Worm (Caenorhabditis elegans) whole organism, late embryonic: ENCODE data around the gene dct-6.

ENCODE experiments used
- C08G9.2 ChIP-seq: sonication (generic microtip); optimal IDR thresholded peaks from 2 replicates; lab custom pipeline; 2016; ENCODE audit warnings: mild to moderate bottlenecking, missing genetic modification characterization, moderate library complexity, missing compliant biosample characterization
- C38D4.7 ChIP-seq: fragments of 200-800 bp; sonication (Bioruptor generic); optimal IDR thresholded peaks from 2 replicates; lab custom pipeline; 2018; ENCODE audit warnings: mild to moderate bottlenecking, missing genetic modification characterization, moderate library complexity, missing compliant biosample characterization
- Y22D7AL.16 ChIP-seq: sonication (generic microtip); optimal IDR thresholded peaks from 2 replicates; lab custom pipeline; 2016; ENCODE audit warnings: missing genetic modification characterization, missing compliant biosample characterization
- ahr-1 ChIP-seq: sonication (generic microtip); optimal IDR thresholded peaks from 2 replicates; lab custom pipeline; 2016; ENCODE audit warnings: missing genetic modification characterization, missing compliant biosample characterization
- ama-1 ChIP-seq: fragments of 150-350 bp; optimal IDR thresholded peaks from 2 replicates; lab custom pipeline; 2014
- ceh-18 ChIP-seq: sonication (generic microtip); optimal IDR thresholded peaks from 2 replicates; lab custom pipeline; 2016; ENCODE audit warnings: missing genetic modification characterization, missing compliant biosample characterization
- ceh-19 ChIP-seq: fragments of 200-800 bp; sonication (Bioruptor generic); optimal IDR thresholded peaks from 2 replicates; lab custom pipeline; 2018; ENCODE audit warnings: mild to moderate bottlenecking, missing genetic modification characterization, missing compliant biosample characterization
- ceh-2 ChIP-seq: sonication (generic microtip); optimal IDR thresholded peaks from 2 replicates; lab custom pipeline; 2016; ENCODE audit warnings: missing genotype, missing genetic modification characterization, missing compliant biosample characterization
- ceh-24 ChIP-seq: sonication (generic microtip); optimal IDR thresholded peaks from 2 replicates; lab custom pipeline; 2016; ENCODE audit warnings: mild to moderate bottlenecking, missing genetic modification characterization, missing compliant biosample characterization
- ceh-31 ChIP-seq: sonication (generic microtip); optimal IDR thresholded peaks from 2 replicates; lab custom pipeline; 2016; ENCODE audit warnings: missing genetic modification characterization, missing compliant biosample characterization
- ceh-6 ChIP-seq: fragments of 200-800 bp; sonication (Bioruptor generic); optimal IDR thresholded peaks from 2 replicates; lab custom pipeline; 2018; ENCODE audit warnings: mild to moderate bottlenecking, missing genetic modification characterization, missing compliant biosample characterization
- che-1 ChIP-seq: sonication (generic microtip); optimal IDR thresholded peaks from 2 replicates; lab custom pipeline; 2016; ENCODE audit warnings: mild to moderate bottlenecking, missing genetic modification characterization, missing compliant biosample characterization
- dve-1 ChIP-seq: sonication (generic microtip); optimal IDR thresholded peaks from 2 replicates; lab custom pipeline; 2017; ENCODE audit warnings: antibody characterized with exemption, mild to moderate bottlenecking, missing genetic modification characterization, missing compliant biosample characterization
- elt-4 ChIP-seq: sonication (generic microtip); optimal IDR thresholded peaks from 2 replicates; lab custom pipeline; 2016; ENCODE audit warnings: missing genetic modification characterization, missing compliant biosample characterization
- ets-4 ChIP-seq: sonication (generic microtip); optimal IDR thresholded peaks from 2 replicates; lab custom pipeline; 2016; ENCODE audit warnings: missing genetic modification characterization, missing compliant biosample characterization
- eyg-1 ChIP-seq: sonication (generic microtip); optimal IDR thresholded peaks from 2 replicates; lab custom pipeline; 2016; ENCODE audit warnings: missing genotype, missing genetic modification characterization, missing compliant biosample characterization
- fkh-10 ChIP-seq: fragments of 150-350 bp; optimal IDR thresholded peaks from 2 replicates; lab custom pipeline; 2014; ENCODE audit warnings: missing biosample characterization, missing genetic modification reagents, missing genetic modification characterization
- fkh-6 ChIP-seq: sonication (generic microtip); optimal IDR thresholded peaks from 2 replicates; lab custom pipeline; 2016; ENCODE audit warnings: missing genetic modification characterization, missing compliant biosample characterization
- hlh-13 ChIP-seq: fragments of 200-800 bp; sonication (Bioruptor generic); optimal IDR thresholded peaks from 2 replicates; lab custom pipeline; 2018; ENCODE audit warnings: mild to moderate bottlenecking, missing genetic modification characterization, missing compliant biosample characterization
- hlh-30 ChIP-seq: sonication (generic microtip); optimal IDR thresholded peaks from 2 replicates; lab custom pipeline; 2017; ENCODE audit warnings: antibody characterized with exemption, missing genetic modification characterization, missing compliant biosample characterization; ENCODE audit not compliant: insufficient read depth
- hlh-6 ChIP-seq: sonication (generic microtip); optimal IDR thresholded peaks from 2 replicates; lab custom pipeline; 2016; ENCODE audit warnings: missing genotype, missing genetic modification characterization, missing compliant biosample characterization
- hlh-8 ChIP-seq: sonication (generic microtip); optimal IDR thresholded peaks from 2 replicates; lab custom pipeline; 2016; ENCODE audit warnings: missing genotype, missing genetic modification characterization, missing compliant biosample characterization
- mec-3 ChIP-seq: sonication (generic microtip); optimal IDR thresholded peaks from 2 replicates; lab custom pipeline; 2016; ENCODE audit warnings: borderline replicate concordance, missing genetic modification characterization, missing compliant biosample characterization
- nfya-1 ChIP-seq: sonication (generic microtip); optimal IDR thresholded peaks from 2 replicates; lab custom pipeline; 2017; ENCODE audit warnings: missing genetic modification characterization, mild to moderate bottlenecking, missing compliant biosample characterization, antibody characterized with exemption, moderate library complexity
- nhr-11 ChIP-seq: fragments of 150-350 bp; optimal IDR thresholded peaks from 2 replicates; lab custom pipeline; 2014; ENCODE audit warnings: missing biosample characterization, missing genetic modification characterization
- nhr-232 ChIP-seq: sonication (generic microtip); optimal IDR thresholded peaks from 2 replicates; lab custom pipeline; 2016; ENCODE audit warnings: missing genetic modification characterization, missing compliant biosample characterization
- pag-3 ChIP-seq: sonication (generic microtip); optimal IDR thresholded peaks from 2 replicates; lab custom pipeline; 2016; ENCODE audit warnings: missing compliant biosample characterization, missing genetic modification characterization, borderline replicate concordance
- pax-1 ChIP-seq: fragments of 150-350 bp; optimal IDR thresholded peaks from 2 replicates; lab custom pipeline; 2014; ENCODE audit warnings: missing biosample characterization, missing genetic modification characterization
- pha-2 ChIP-seq: sonication (generic microtip); optimal IDR thresholded peaks from 2 replicates; lab custom pipeline; 2017; ENCODE audit warnings: mild to moderate bottlenecking, missing genetic modification characterization, missing compliant biosample characterization
- pha-4 ChIP-seq: fragments of 150-350 bp; optimal IDR thresholded peaks from 2 replicates; lab custom pipeline; 2018; ENCODE audit warnings: missing biosample characterization, missing genetic modification reagents, missing genetic modification characterization
- pqm-1 ChIP-seq: sonication (generic microtip); optimal IDR thresholded peaks from 2 replicates; lab custom pipeline; 2016; ENCODE audit warnings: missing genetic modification characterization, missing compliant biosample characterization
- pros-1 ChIP-seq: fragments of 150-350 bp; optimal IDR thresholded peaks from 2 replicates; lab custom pipeline; 2014; ENCODE audit warnings: missing biosample characterization, missing genetic modification reagents, missing genetic modification characterization
- sdc-2 ChIP-seq: sonication (generic microtip); optimal IDR thresholded peaks from 2 replicates; lab custom pipeline; 2016; ENCODE audit warnings: missing genotype, missing genetic modification characterization, missing compliant biosample characterization
- sox-4 ChIP-seq: sonication (generic microtip); optimal IDR thresholded peaks from 2 replicates; lab custom pipeline; 2017; ENCODE audit warnings: mild to moderate bottlenecking, missing genetic modification characterization, inconsistent platforms, missing compliant biosample characterization
- tbx-2 ChIP-seq: sonication (generic microtip); optimal IDR thresholded peaks from 2 replicates; lab custom pipeline; 2016; ENCODE audit warnings: missing genetic modification characterization, missing compliant biosample characterization
- unc-3 ChIP-seq, 2 experiments: fragments of 200-800 bp in 1 of 2; sonication (Bioruptor generic) in 1 of 2; sonication (generic microtip) in 1 of 2; conservative IDR thresholded peaks in 1 of 2; optimal IDR thresholded peaks in 1 of 2; 2 replicates each; pipeline versions ENCODE4 v1.3.6 to Lab custom; 2016 to 2022; ENCODE audit warnings: missing compliant biosample characterization in 2 of 2, missing genetic modification characterization in 2 of 2, missing genetic modification reagents in 1 of 2
- unc-42 ChIP-seq: sonication (generic microtip); optimal IDR thresholded peaks from 2 replicates; lab custom pipeline; 2016; ENCODE audit warnings: missing genotype, missing genetic modification characterization, missing compliant biosample characterization
- unc-55 ChIP-seq: sonication (generic microtip); optimal IDR thresholded peaks from 2 replicates; lab custom pipeline; 2017; ENCODE audit warnings: missing biosample characterization, missing genetic modification reagents, missing genetic modification characterization
- unc-86 ChIP-seq: sonication (generic microtip); optimal IDR thresholded peaks from 2 replicates; lab custom pipeline; 2016; ENCODE audit warnings: missing genetic modification characterization, missing compliant biosample characterization
- zip-5 ChIP-seq: sonication (generic microtip); optimal IDR thresholded peaks from 2 replicates; lab custom pipeline; 2016; ENCODE audit warnings: missing genetic modification characterization, missing compliant biosample characterization

Gene dct-6

DNA sequence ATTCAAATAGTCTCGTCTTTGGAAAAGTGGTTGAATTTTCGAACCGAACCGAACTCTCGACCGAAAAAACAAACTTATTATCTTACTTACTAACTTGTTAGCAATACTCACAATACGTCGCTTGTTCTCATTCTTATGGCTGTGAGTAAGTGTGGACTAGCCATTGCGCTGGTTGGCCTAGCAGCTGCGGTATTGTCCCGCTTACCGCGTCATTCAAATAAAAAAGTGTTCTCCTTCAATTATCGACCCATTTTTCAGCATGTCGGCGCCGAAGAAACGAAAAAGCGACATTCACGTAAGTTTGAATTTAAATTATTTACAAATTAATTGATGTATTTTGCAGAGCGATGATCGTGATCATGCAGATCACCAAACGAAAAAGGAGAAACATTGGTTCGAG, 7.2 kb upstream of the dct-6 start:
- TF ChIP-seq che-1 (tag; lab: Kevin White, UChicago), result no peak
- no peak for TF ChIP-seq dve-1 (tag; lab: Kevin White, UChicago)
- TF ChIP-seq zip-5 (tag; lab: Kevin White, UChicago), result no peak
- TF ChIP-seq hlh-8, result no peak
- no peak for TF ChIP-seq pag-3
- peak; percentile 79 for TF ChIP-seq ets-4
- peak; percentile 14 for TF ChIP-seq ceh-31 (tag; lab: Kevin White, UChicago)
- TF ChIP-seq ceh-18 (tag; lab: Kevin White, UChicago), result no peak
- no peak for TF ChIP-seq unc-86 (tag; lab: Kevin White, UChicago)
- TF ChIP-seq ahr-1 (tag; lab: Kevin White, UChicago), result no peak
- no peak for TF ChIP-seq pax-1 (tag; lab: Kevin White, UChicago)
- TF ChIP-seq nhr-232, result no peak
- no peak for TF ChIP-seq hlh-13
- no peak for TF ChIP-seq ama-1
- TF ChIP-seq fkh-10 (GFP tag; lab: Kevin White, UChicago), result no peak
- TF ChIP-seq C08G9.2 (tag; lab: Kevin White, UChicago), result no peak
- TF ChIP-seq unc-42 (tag; lab: Kevin White, UChicago), result no peak
- TF ChIP-seq sdc-2 (tag; lab: Kevin White, UChicago), result no peak

DNA sequence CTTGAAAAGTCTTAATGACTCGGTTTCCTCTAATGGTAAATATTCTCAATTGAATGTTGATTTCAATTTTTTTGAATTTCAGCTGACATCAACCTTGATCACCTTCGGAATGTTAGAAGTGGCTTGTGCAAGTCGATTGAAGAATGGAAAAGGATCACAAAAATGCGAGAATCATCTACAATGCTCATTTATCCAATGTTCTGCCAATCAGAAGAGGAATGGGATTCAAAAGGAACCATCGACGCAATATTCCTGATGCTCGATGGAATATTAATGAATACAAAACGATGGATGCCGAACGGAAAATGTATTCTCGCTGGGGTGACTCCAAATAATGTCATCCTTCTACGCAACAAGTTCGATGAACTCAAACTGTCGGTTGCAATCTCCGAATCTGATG, 4.7 kb upstream of the dct-6 start:
- TF ChIP-seq hlh-8, result no peak
- TF ChIP-seq, all 69 proteins: peak for 0

DNA sequence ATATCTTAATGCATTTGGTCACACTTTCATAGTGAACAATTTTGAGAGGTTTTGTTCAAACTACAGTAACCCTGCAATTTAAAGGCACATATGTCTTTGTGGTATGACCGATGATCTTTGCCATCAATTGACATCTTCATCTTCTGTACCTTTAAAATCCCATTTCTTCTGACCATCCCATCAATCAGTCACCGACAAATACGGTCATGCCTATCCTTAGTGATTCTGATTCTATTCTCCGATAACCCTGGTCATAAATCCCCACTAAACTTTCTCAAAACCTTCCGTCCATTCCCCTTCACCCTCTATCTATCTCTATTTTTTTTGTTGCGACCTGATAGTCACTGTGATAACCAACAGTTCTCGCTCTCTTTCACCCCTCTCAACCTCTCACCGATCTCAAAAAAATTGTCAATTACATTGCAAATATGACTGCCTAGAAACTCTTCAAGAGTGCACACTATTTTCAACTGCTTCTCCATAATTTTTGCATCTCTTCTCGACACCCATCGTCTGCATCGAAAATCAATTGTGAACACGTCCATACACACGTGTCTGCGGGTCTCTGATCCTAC, 2.1 kb upstream of the dct-6 start:
- TF ChIP-seq elt-4 (tag; lab: Kevin White, UChicago), result no peak
- no peak for TF ChIP-seq fkh-6 (tag; lab: Kevin White, UChicago)
- TF ChIP-seq ceh-18 (tag; lab: Kevin White, UChicago), result no peak
- no peak for TF ChIP-seq ceh-2 (tag; lab: Kevin White, UChicago)
- no peak for TF ChIP-seq sdc-2 (tag; lab: Kevin White, UChicago)
- no peak for TF ChIP-seq hlh-13
- TF ChIP-seq pha-2, result no peak
- no peak for TF ChIP-seq nhr-11 (tag; lab: Kevin White, UChicago)
- no peak for TF ChIP-seq pha-4 (tag; lab: Kevin White, UChicago)
- TF ChIP-seq ahr-1 (tag; lab: Kevin White, UChicago), result no peak
- TF ChIP-seq che-1 (tag; lab: Kevin White, UChicago), result no peak
- no peak for TF ChIP-seq sox-4 (tag; lab: Kevin White, UChicago)
- no peak for TF ChIP-seq dve-1 (tag; lab: Kevin White, UChicago)
- TF ChIP-seq C38D4.7 (GFP tag; lab: Kevin White, UChicago), result no peak
- TF ChIP-seq ceh-19 (GFP tag; lab: Kevin White, UChicago), result no peak
- TF ChIP-seq eyg-1, result no peak
- TF ChIP-seq hlh-30 (tag; lab: Kevin White, UChicago), result no peak
- no peak for TF ChIP-seq pros-1 (tag; lab: Kevin White, UChicago)
- TF ChIP-seq ceh-6, result no peak

DNA sequence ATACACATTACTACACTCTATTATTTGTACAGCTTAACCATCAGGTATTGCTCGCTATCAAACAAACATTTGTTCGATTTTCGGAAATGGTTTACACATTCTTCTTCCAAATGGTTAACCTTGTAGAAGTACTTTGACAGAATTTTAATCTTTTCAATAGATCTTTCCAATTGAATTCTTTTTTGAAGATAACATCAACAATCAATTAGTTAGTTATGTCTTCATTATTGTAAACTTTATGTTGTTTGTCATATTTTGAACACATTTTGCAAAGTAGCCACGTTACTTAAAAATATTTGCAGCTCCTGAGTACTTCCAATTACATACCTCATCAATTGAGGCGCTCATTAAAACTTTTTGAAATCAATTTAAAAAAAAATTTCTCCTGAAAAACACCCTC, 845 bp upstream of the dct-6 start:
- TF ChIP-seq hlh-6, result no peak
- TF ChIP-seq pqm-1 (tag; lab: Kevin White, UChicago), result no peak
- TF ChIP-seq ceh-24 (tag; lab: Kevin White, UChicago), result no peak
- no peak for TF ChIP-seq dve-1 (tag; lab: Kevin White, UChicago)
- TF ChIP-seq che-1 (tag; lab: Kevin White, UChicago), result no peak
- TF ChIP-seq pax-1 (tag; lab: Kevin White, UChicago), result no peak
- no peak for TF ChIP-seq nfya-1 (tag; lab: Kevin White, UChicago)
- no peak for TF ChIP-seq ceh-18 (tag; lab: Kevin White, UChicago)
- TF ChIP-seq sox-4 (tag; lab: Kevin White, UChicago), result no peak
- no peak for TF ChIP-seq unc-42 (tag; lab: Kevin White, UChicago)
- TF ChIP-seq mec-3 (tag; lab: Kevin White, UChicago), result no peak
- TF ChIP-seq sdc-2 (tag; lab: Kevin White, UChicago), result no peak
- TF ChIP-seq unc-3 (GFP tag; conservative IDR thresholded peaks at IDR 0.05; lab: Robert Waterston, UW), result no peak
- no peak for TF ChIP-seq unc-3 (tag; optimal IDR thresholded peaks at IDR 0.05; lab: Kevin White, UChicago)
- TF ChIP-seq tbx-2, result no peak
- no peak for TF ChIP-seq pha-2
- TF ChIP-seq unc-55 (GFP tag; lab: Kevin White, UChicago), result no peak
- TF ChIP-seq Y22D7AL.16 (tag; lab: Kevin White, UChicago), result no peak
- TF ChIP-seq, all 69 proteins: peak for 0
